Worm (Caenorhabditis elegans) whole organism, L3 larva: ENCODE results near the gene mbk-1.
A peak's percentile ranks its signal among the peaks of the same experiment; 100 is the strongest.

ENCODE experiments used
- R02D3.7 ChIP-seq: fragments of 150-350 bp; optimal IDR thresholded peaks from 2 replicates; lab custom pipeline; 2014; ENCODE audit warnings: missing biosample characterization, missing genetic modification characterization
- ama-1 ChIP-seq: fragments of 150-350 bp; optimal IDR thresholded peaks from 2 replicates; lab custom pipeline; 2018
- daf-12 ChIP-seq: fragments of 150-350 bp; optimal IDR thresholded peaks from 2 replicates; lab custom pipeline; 2014; ENCODE audit warnings: missing biosample characterization, missing genetic modification reagents, missing genetic modification characterization
- egl-27 ChIP-seq: sonication (generic microtip); optimal IDR thresholded peaks from 4 replicates; lab custom pipeline; 2017; ENCODE audit warnings: missing biosample characterization, missing genetic modification reagents, missing genetic modification characterization
- elt-2 ChIP-seq: sonication (generic microtip); optimal IDR thresholded peaks from 2 replicates; lab custom pipeline; 2016; ENCODE audit warnings: missing genetic modification reagents, mild to moderate bottlenecking, missing genetic modification characterization, missing compliant biosample characterization
- fkh-10 ChIP-seq: sonication (generic microtip); optimal IDR thresholded peaks from 2 replicates; lab custom pipeline; 2017; ENCODE audit warnings: missing biosample characterization, missing genetic modification reagents, missing genetic modification characterization
- mdl-1 ChIP-seq: fragments of 150-350 bp; optimal IDR thresholded peaks from 2 replicates; lab custom pipeline; 2014; ENCODE audit warnings: missing biosample characterization, missing genetic modification characterization
- nfya-1 ChIP-seq: sonication (generic microtip); optimal IDR thresholded peaks from 2 replicates; lab custom pipeline; 2017; ENCODE audit warnings: missing genetic modification characterization, mild to moderate bottlenecking, missing compliant biosample characterization, antibody characterized with exemption, moderate library complexity; ENCODE audit not compliant: insufficient read depth
- nhr-23 ChIP-seq: fragments of 150-350 bp; optimal IDR thresholded peaks from 2 replicates; lab custom pipeline; 2014; ENCODE audit warnings: missing biosample characterization, missing genetic modification reagents, missing genetic modification characterization
- nhr-237 ChIP-seq: fragments of 150-350 bp; optimal IDR thresholded peaks from 2 replicates; lab custom pipeline; 2014; ENCODE audit warnings: missing biosample characterization, missing genetic modification characterization
- pha-4 ChIP-seq: fragments of 150-350 bp; optimal IDR thresholded peaks from 2 replicates; lab custom pipeline; 2014; ENCODE audit warnings: missing biosample characterization, missing genetic modification reagents, missing genetic modification characterization
- snpc-4 ChIP-seq: fragments of 150-350 bp; optimal IDR thresholded peaks from 2 replicates; lab custom pipeline; 2014; ENCODE audit warnings: missing biosample characterization, missing genetic modification characterization
- tbx-2 ChIP-seq: sonication (generic microtip); optimal IDR thresholded peaks from 2 replicates; lab custom pipeline; 2016; ENCODE audit warnings: mild to moderate bottlenecking, missing genetic modification characterization, missing compliant biosample characterization
- unc-62 ChIP-seq: fragments of 150-350 bp; sonication (generic microtip); optimal IDR thresholded peaks from 4 replicates; lab custom pipeline; 2014; ENCODE audit warnings: missing biosample characterization, missing genetic modification reagents, missing genetic modification characterization

DNA sequence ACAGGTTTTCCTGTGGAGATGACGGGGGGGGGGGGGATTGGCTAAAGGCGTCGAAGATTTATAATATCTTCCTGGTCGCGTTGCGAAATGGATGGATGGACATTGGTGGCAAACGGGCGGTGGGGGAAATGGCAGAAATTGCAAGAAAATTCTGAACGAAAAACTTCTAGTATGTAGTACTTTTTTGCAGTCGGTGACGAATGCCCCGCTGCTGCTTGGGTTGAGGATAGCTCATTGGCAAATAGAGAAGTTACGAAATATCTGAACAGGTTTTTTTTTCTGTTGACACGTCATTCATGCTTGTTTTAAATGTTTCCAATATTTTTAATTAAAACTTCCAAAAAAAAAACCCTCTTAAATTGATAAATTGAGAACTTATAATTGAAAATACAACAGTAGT, 4.8 kb downstream of the mbk-1 start:
- TF ChIP-seq mdl-1 (tag; lab: Kevin White, UChicago) (no peak), daf-12 (tag; lab: Kevin White, UChicago) (no peak), egl-27 (tag; lab: Kevin White, UChicago) (no peak), unc-62 (GFP tag; lab: Kevin White, UChicago) (no peak), tbx-2 (tag; lab: Kevin White, UChicago) (no peak), nhr-237 (no peak), pha-4 (peak; percentile 18), nfya-1 (tag; lab: Kevin White, UChicago) (no peak), ama-1 (lab: Kevin White, UChicago) (peak; percentile 18), snpc-4 (no peak), R02D3.7 (no peak), nhr-23 (peak; percentile 33), elt-2 (no peak), fkh-10 (GFP tag; lab: Kevin White, UChicago) (no peak)
